Worm (Caenorhabditis elegans) whole organism, mixed stage, embryonic: ENCODE measurements around the gene C03A3.1.

ENCODE experiments used
- bed-3 ChIP-seq: fragments of 200-800 bp; sonication (Bioruptor generic); optimal IDR thresholded peaks from 3 replicates; lab custom pipeline; 2018; ENCODE audit warnings: mild to moderate bottlenecking, missing genetic modification characterization, moderate library complexity, missing compliant biosample characterization
- ceh-83 ChIP-seq: fragments of 200-800 bp; sonication (Bioruptor generic); optimal IDR thresholded peaks from 2 replicates; lab custom pipeline; 2018; ENCODE audit warnings: mild to moderate bottlenecking, missing genetic modification characterization, missing compliant biosample characterization
- ces-1 ChIP-seq: fragments of 150-350 bp; optimal IDR thresholded peaks from 2 replicates; lab custom pipeline; 2014; ENCODE audit warnings: missing biosample characterization, missing genetic modification reagents, missing genetic modification characterization
- elt-3 ChIP-seq: fragments of 150-350 bp; optimal IDR thresholded peaks from 2 replicates; lab custom pipeline; 2014; ENCODE audit warnings: missing biosample characterization, missing genetic modification characterization
- lin-13 ChIP-seq: fragments of 150-350 bp; optimal IDR thresholded peaks from 2 replicates; lab custom pipeline; 2014; ENCODE audit warnings: missing biosample characterization, missing genetic modification characterization
- lin-32 ChIP-seq: fragments of 200-800 bp; sonication (Bioruptor generic); optimal IDR thresholded peaks from 2 replicates; lab custom pipeline; 2018; ENCODE audit warnings: mild to moderate bottlenecking, missing genetic modification characterization, missing compliant biosample characterization
- nhr-237 ChIP-seq: fragments of 150-350 bp; optimal IDR thresholded peaks from 2 replicates; lab custom pipeline; 2014; ENCODE audit warnings: missing biosample characterization, missing genetic modification characterization
- nhr-76 ChIP-seq: sonication (generic microtip); optimal IDR thresholded peaks from 2 replicates; lab custom pipeline; 2017; ENCODE audit warnings: missing biosample characterization, missing genetic modification characterization
- tbx-8 ChIP-seq: fragments of 200-800 bp; sonication (Bioruptor generic); optimal IDR thresholded peaks from 2 replicates; lab custom pipeline; 2018; ENCODE audit warnings: mild to moderate bottlenecking, missing genetic modification characterization, moderate library complexity, missing compliant biosample characterization
- unc-120 ChIP-seq: sonication (generic microtip); optimal IDR thresholded peaks from 2 replicates; lab custom pipeline; 2017; ENCODE audit warnings: missing genetic modification characterization, missing compliant biosample characterization; ENCODE audit not compliant: poor library complexity, severe bottlenecking
- unc-39 ChIP-seq: fragments of 150-350 bp; optimal IDR thresholded peaks from 2 replicates; lab custom pipeline; 2014; ENCODE audit warnings: missing biosample characterization, missing genetic modification characterization
- unc-62 ChIP-seq: fragments of 150-350 bp; optimal IDR thresholded peaks from 2 replicates; lab custom pipeline; 2014; ENCODE audit warnings: missing biosample characterization, missing genetic modification reagents, missing genetic modification characterization
- ztf-11 ChIP-seq: fragments of 150-350 bp; optimal IDR thresholded peaks from 2 replicates; lab custom pipeline; 2014; ENCODE audit warnings: missing biosample characterization, missing genetic modification characterization

ce11 chrX:11211360-11211759, 45.8 kb upstream of the C03A3.1 start:
- TF ChIP-seq ztf-11 (tag; lab: Kevin White, UChicago) (no peak), ceh-83 (GFP tag; lab: Kevin White, UChicago) (no peak), lin-13 (tag; lab: Kevin White, UChicago) (no peak), lin-32 (GFP tag; lab: Kevin White, UChicago) (peak; percentile 44), unc-39 (tag; lab: Kevin White, UChicago) (no peak), unc-62 (GFP tag; lab: Kevin White, UChicago) (no peak), unc-120 (no peak), elt-3 (tag; lab: Kevin White, UChicago) (no peak), nhr-76 (no peak), bed-3 (no peak), ces-1 (GFP tag; lab: Kevin White, UChicago) (peak; percentile 71), nhr-237 (tag; lab: Kevin White, UChicago) (no peak), tbx-8 (GFP tag; lab: Kevin White, UChicago) (no peak)
